Fruit fly (Drosophila melanogaster) whole organism, adult: Measurements from ENCODE around the gene CG7950.

Source experiments
- CG14711 ChIP-seq: fragments of 200-800 bp; sonication (Bioruptor generic); optimal IDR thresholded peaks from 2 replicates; lab custom pipeline; 2018; ENCODE audit warnings: missing biosample characterization, mild to moderate bottlenecking, missing genetic modification characterization, moderate library complexity
- CG33017 ChIP-seq: fragments of 200-800 bp; sonication (Bioruptor generic); optimal IDR thresholded peaks from 2 replicates; lab custom pipeline; 2018; ENCODE audit warnings: missing biosample characterization, mild to moderate bottlenecking, missing genetic modification characterization, moderate library complexity
- CG5204 ChIP-seq: fragments of 200-800 bp; sonication (Bioruptor generic); optimal IDR thresholded peaks from 2 replicates; lab custom pipeline; 2016; ENCODE audit warnings: missing biosample characterization, missing genetic modification characterization
- CG7045 ChIP-seq: fragments of 200-800 bp; sonication (Bioruptor generic); optimal IDR thresholded peaks from 2 replicates; lab custom pipeline; 2017; ENCODE audit warnings: missing biosample characterization, mild to moderate bottlenecking, missing genetic modification characterization
- Crg-1 ChIP-seq: fragments of 200-800 bp; sonication (Bioruptor generic); optimal IDR thresholded peaks from 2 replicates; lab custom pipeline; 2016; ENCODE audit warnings: missing biosample characterization, missing genetic modification characterization
- cic ChIP-seq: fragments of 200-800 bp; sonication (Bioruptor generic); optimal IDR thresholded peaks from 2 replicates; lab custom pipeline; 2017; ENCODE audit warnings: missing biosample characterization, mild to moderate bottlenecking, missing genetic modification characterization, moderate library complexity
- cnc ChIP-seq, 2 experiments: fragments of >200 bp; optimal IDR thresholded peaks; 2 replicates each; lab custom pipeline; 2017
- ovo ChIP-seq: fragments of 200-800 bp; sonication (Bioruptor generic); optimal IDR thresholded peaks from 2 replicates; lab custom pipeline; 2016; ENCODE audit warnings: missing biosample characterization, missing genetic modification characterization

- TF ChIP-seq ovo (GFP tag; lab: Kevin White, UChicago) (no peak), Crg-1 (GFP tag; lab: Kevin White, UChicago) (no peak), CG7045 (GFP tag; lab: Kevin White, UChicago) (no peak), cic (GFP tag; lab: Kevin White, UChicago) (no peak), cnc (optimal IDR thresholded peaks at IDR 0.05; lab: Kevin White, UChicago) (no peak), CG5204 (GFP tag; lab: Kevin White, UChicago) (no peak), CG33017 (tag; lab: Kevin White, UChicago) (no peak), CG14711 (tag; lab: Kevin White, UChicago) (no peak)
Observed at dm6 chr3R:30013909-30014308, 42.8 kb upstream of the CG7950 start.
